Worm (Caenorhabditis elegans): Measurements from ENCODE around the gene snap-1.

DNA sequence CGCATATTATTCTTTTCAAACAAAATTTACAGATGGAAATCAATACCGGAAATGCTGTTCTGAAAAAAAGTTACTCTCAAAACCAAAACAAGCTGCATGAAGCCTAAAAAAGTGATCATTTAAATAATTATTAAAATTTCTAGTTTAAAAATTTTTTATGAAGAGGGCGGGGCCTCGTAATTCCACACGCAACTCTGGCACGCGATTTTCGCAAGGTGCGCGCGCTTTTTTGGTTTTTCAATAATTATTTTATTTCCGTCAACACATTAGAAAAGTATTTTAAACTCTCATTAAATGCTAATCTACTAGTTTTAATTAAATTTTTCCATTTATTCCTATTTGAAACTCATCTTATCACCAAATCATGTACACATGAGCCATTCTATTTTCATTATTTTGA lies 692 bp upstream of the snap-1 start:
- TF ChIP-seq him-1 (tag; optimal IDR thresholded peaks at IDR 0.05): no peak
- no peak for TF ChIP-seq dao-5 (tag; optimal IDR thresholded peaks at IDR 0.05)
- TF ChIP-seq W03F9.2 (tag; optimal IDR thresholded peaks at IDR 0.05): peak; percentile 36
